Worm (Caenorhabditis elegans) whole organism, young adult: ENCODE results near the gene srw-40.

Experiments
- B0261.1 ChIP-seq: sonication (generic microtip); optimal IDR thresholded peaks from 2 replicates; lab custom pipeline; 2016; ENCODE audit warnings: mild to moderate bottlenecking, missing genetic modification characterization, moderate library complexity, missing compliant biosample characterization
- C06A6.2 ChIP-seq: fragments of 200-800 bp; sonication (Bioruptor generic); conservative IDR thresholded peaks from 2 replicates; pipeline ENCODE4 v1.3.6; 2022; ENCODE audit warnings: missing genetic modification characterization, missing compliant biosample characterization
- D2030.7 ChIP-seq: fragments of 200-800 bp; sonication (Bioruptor generic); IDR thresholded peaks from 2 replicates; pipeline ENCODE4 v1.3.6; 2022; ENCODE audit warnings: missing genetic modification reagents, missing genetic modification characterization, missing compliant biosample characterization
- F57C9.4 ChIP-seq: sonication (generic microtip); optimal IDR thresholded peaks from 2 replicates; lab custom pipeline; 2017; ENCODE audit warnings: mild to moderate bottlenecking, missing genetic modification characterization, missing compliant biosample characterization
- Y53G8AR.9 ChIP-seq: fragments of 200-800 bp; sonication (Bioruptor generic); conservative IDR thresholded peaks from 2 replicates; pipeline ENCODE4 v1.3.6; 2022; ENCODE audit warnings: missing genetic modification reagents, missing genetic modification characterization, missing compliant biosample characterization
- Y95B8A.8 ChIP-seq: fragments of 200-800 bp; sonication (Bioruptor generic); IDR thresholded peaks from 2 replicates; pipeline ENCODE4 v1.3.6; 2022; ENCODE audit warnings: missing genetic modification reagents, missing genetic modification characterization, missing compliant biosample characterization
- akir-1 ChIP-seq: fragments of 200-800 bp; sonication (Bioruptor generic); optimal IDR thresholded peaks from 2 replicates; lab custom pipeline; 2018; ENCODE audit warnings: mild to moderate bottlenecking, missing genetic modification characterization, moderate library complexity, missing compliant biosample characterization
- attf-3 ChIP-seq: fragments of 200-800 bp; sonication (Bioruptor generic); conservative IDR thresholded peaks from 2 replicates; pipeline ENCODE4 v1.3.6; 2022; ENCODE audit warnings: missing genetic modification reagents, missing genetic modification characterization, missing compliant biosample characterization
- bed-2 ChIP-seq: fragments of 200-800 bp; sonication (Bioruptor generic); IDR thresholded peaks from 2 replicates; pipeline ENCODE4 v1.3.6; 2022; ENCODE audit warnings: missing genetic modification reagents, missing genetic modification characterization, missing compliant biosample characterization
- ccch-3 ChIP-seq: fragments of 200-800 bp; sonication (Bioruptor generic); optimal IDR thresholded peaks from 2 replicates; lab custom pipeline; 2018; ENCODE audit warnings: mild to moderate bottlenecking, missing genetic modification characterization, missing compliant biosample characterization
- cebp-2 ChIP-seq: fragments of 200-800 bp; sonication (Bioruptor generic); IDR thresholded peaks from 2 replicates; pipeline ENCODE4 v1.3.6; 2022; ENCODE audit warnings: missing genetic modification characterization, missing compliant biosample characterization
- ceh-100 ChIP-seq: fragments of 200-800 bp; sonication (Bioruptor generic); IDR thresholded peaks from 2 replicates; pipeline ENCODE4 v1.3.6; 2022; ENCODE audit warnings: missing genetic modification reagents, missing genetic modification characterization, missing compliant biosample characterization
- ceh-58 ChIP-seq: fragments of 200-800 bp; sonication (Bioruptor generic); IDR thresholded peaks from 2 replicates; pipeline ENCODE4 v1.3.6; 2022; ENCODE audit warnings: missing genetic modification characterization, missing compliant biosample characterization
- ceh-79 ChIP-seq: sonication (generic microtip); optimal IDR thresholded peaks from 2 replicates; lab custom pipeline; 2017; ENCODE audit warnings: mild to moderate bottlenecking, missing genetic modification characterization, missing compliant biosample characterization
- gei-17 ChIP-seq: fragments of 200-800 bp; sonication (Bioruptor generic); optimal IDR thresholded peaks from 2 replicates; lab custom pipeline; 2018; ENCODE audit warnings: mild to moderate bottlenecking, missing genetic modification characterization, missing compliant biosample characterization
- hlh-12 ChIP-seq: sonication (generic microtip); optimal IDR thresholded peaks from 2 replicates; lab custom pipeline; 2016; ENCODE audit warnings: missing genetic modification characterization, missing compliant biosample characterization
- hmg-1.2 ChIP-seq: fragments of 200-800 bp; sonication (Bioruptor generic); IDR thresholded peaks from 2 replicates; pipeline ENCODE4 v1.3.6; 2022; ENCODE audit warnings: missing genetic modification reagents, missing genetic modification characterization, missing compliant biosample characterization
- hrde-1 ChIP-seq: sonication (generic microtip); optimal IDR thresholded peaks from 2 replicates; lab custom pipeline; 2016; ENCODE audit warnings: missing genetic modification characterization, mild to moderate bottlenecking, missing compliant biosample characterization, moderate library complexity, missing genotype, missing genetic modification reagents, borderline replicate concordance
- lag-1 ChIP-seq: fragments of 200-800 bp; sonication (Bioruptor generic); IDR thresholded peaks from 2 replicates; pipeline ENCODE4 v1.3.6; 2022; ENCODE audit warnings: missing genetic modification reagents, missing genetic modification characterization, missing compliant biosample characterization
- let-526 ChIP-seq: fragments of 200-800 bp; sonication (Bioruptor generic); IDR thresholded peaks from 2 replicates; pipeline ENCODE4 v1.3.6; 2022; ENCODE audit warnings: missing genetic modification reagents, missing genetic modification characterization, missing compliant biosample characterization
- let-607 ChIP-seq, 2 experiments: fragments of 200-800 bp in 1 of 2; sonication (Bioruptor generic) in 1 of 2; sonication (generic microtip) in 1 of 2; optimal IDR thresholded peaks; 2 replicates each; lab custom pipeline; 2016 to 2018; ENCODE audit warnings: mild to moderate bottlenecking in 2 of 2, missing compliant biosample characterization in 2 of 2, missing genetic modification characterization in 2 of 2, moderate library complexity in 2 of 2, missing genotype in 1 of 2
- lin-26 ChIP-seq: fragments of 200-800 bp; sonication (Bioruptor generic); IDR thresholded peaks from 2 replicates; pipeline ENCODE4 v1.3.6; 2022; ENCODE audit warnings: missing genetic modification reagents, missing genetic modification characterization, missing compliant biosample characterization
- lin-35 ChIP-seq, 3 experiments: fragments of 150-350 bp in 2 of 3; sonication (generic microtip) in 1 of 3; optimal IDR thresholded peaks; 2 replicates each; lab custom pipeline; 2014 to 2018; ENCODE audit warnings: missing biosample characterization in 3 of 3, missing genetic modification characterization in 3 of 3, missing genetic modification reagents in 3 of 3
- lir-1 ChIP-seq: fragments of 200-800 bp; sonication (Bioruptor generic); conservative IDR thresholded peaks from 2 replicates; pipeline ENCODE4 v1.3.6; 2022; ENCODE audit warnings: missing genetic modification reagents, missing genetic modification characterization, missing compliant biosample characterization
- lsy-27 ChIP-seq: sonication (generic microtip); optimal IDR thresholded peaks from 2 replicates; lab custom pipeline; 2017; ENCODE audit warnings: missing genetic modification characterization, mild to moderate bottlenecking, missing compliant biosample characterization, antibody characterized with exemption, missing genotype, borderline replicate concordance; ENCODE audit not compliant: insufficient read depth
- mxl-1 ChIP-seq: sonication (generic microtip); optimal IDR thresholded peaks from 2 replicates; lab custom pipeline; 2016; ENCODE audit warnings: missing genetic modification characterization, missing compliant biosample characterization
- nfya-1 ChIP-seq: sonication (generic microtip); optimal IDR thresholded peaks from 2 replicates; lab custom pipeline; 2017; ENCODE audit warnings: antibody characterized with exemption, missing compliant biosample characterization, missing genetic modification characterization, borderline replicate concordance; ENCODE audit not compliant: insufficient read depth
- nfya-2 ChIP-seq: fragments of 200-800 bp; sonication (Bioruptor generic); IDR thresholded peaks from 2 replicates; pipeline ENCODE4 v1.3.6; 2022; ENCODE audit warnings: missing genetic modification reagents, missing genetic modification characterization, missing compliant biosample characterization
- nhr-80 ChIP-seq: sonication (generic microtip); optimal IDR thresholded peaks from 2 replicates; lab custom pipeline; 2016; ENCODE audit warnings: missing genetic modification characterization, missing compliant biosample characterization
- nhr-90 ChIP-seq: sonication (generic microtip); optimal IDR thresholded peaks from 2 replicates; lab custom pipeline; 2016; ENCODE audit warnings: missing genotype, mild to moderate bottlenecking, missing genetic modification characterization, missing compliant biosample characterization
- somi-1 ChIP-seq: fragments of 200-800 bp; sonication (Bioruptor generic); optimal IDR thresholded peaks from 2 replicates; lab custom pipeline; 2018; ENCODE audit warnings: mild to moderate bottlenecking, missing genetic modification characterization, missing compliant biosample characterization
- sptf-2 ChIP-seq: fragments of 200-800 bp; sonication (Bioruptor generic); optimal IDR thresholded peaks from 2 replicates; lab custom pipeline; 2018; ENCODE audit warnings: mild to moderate bottlenecking, missing genetic modification characterization, missing compliant biosample characterization
- tbx-9 ChIP-seq: sonication (generic microtip); optimal IDR thresholded peaks from 2 replicates; lab custom pipeline; 2016; ENCODE audit warnings: borderline replicate concordance, missing genetic modification characterization, inconsistent platforms, missing compliant biosample characterization
- unc-62 ChIP-seq: fragments of 150-350 bp; optimal IDR thresholded peaks from 2 replicates; lab custom pipeline; 2014; ENCODE audit warnings: missing biosample characterization, missing genetic modification reagents, missing genetic modification characterization
- zim-3 ChIP-seq: sonication (generic microtip); optimal IDR thresholded peaks from 2 replicates; lab custom pipeline; 2017; ENCODE audit warnings: mild to moderate bottlenecking, missing genetic modification characterization, moderate library complexity, missing compliant biosample characterization
- ztf-22 ChIP-seq: fragments of 200-800 bp; sonication (Bioruptor generic); optimal IDR thresholded peaks from 2 replicates; lab custom pipeline; 2018; ENCODE audit warnings: mild to moderate bottlenecking, missing genetic modification characterization, moderate library complexity, missing compliant biosample characterization
- ztf-25 ChIP-seq: fragments of 200-800 bp; sonication (Bioruptor generic); IDR thresholded peaks from 2 replicates; pipeline ENCODE4 v1.3.6; 2022; ENCODE audit warnings: missing genetic modification reagents, missing genetic modification characterization, missing compliant biosample characterization
- ztf-3 ChIP-seq: fragments of 200-800 bp; sonication (Bioruptor generic); optimal IDR thresholded peaks from 2 replicates; lab custom pipeline; 2018; ENCODE audit warnings: mild to moderate bottlenecking, missing genetic modification characterization, missing compliant biosample characterization

The srw-40 gene

DNA sequence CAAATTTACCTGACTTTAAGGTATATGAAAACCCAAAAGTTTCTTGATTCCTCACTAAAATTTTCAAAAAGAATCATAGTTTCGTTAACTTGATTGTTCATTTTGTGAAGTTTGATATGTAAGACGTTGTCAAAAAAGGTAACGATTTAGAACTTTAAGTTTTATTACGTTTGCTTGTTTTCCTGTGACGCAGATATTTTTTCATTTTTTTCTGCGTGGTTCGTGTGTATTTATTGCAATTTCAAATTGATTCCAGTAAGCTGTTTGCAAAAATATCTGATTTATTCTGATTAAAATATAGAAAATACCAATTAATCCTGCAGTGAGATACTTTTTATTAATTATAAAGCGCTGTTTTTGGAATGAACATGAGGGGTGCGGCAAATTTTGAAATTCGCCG is at the start of gene srw-40:
srw-40 (minus strand) TSS at position 101 of the 400 bp plus-strand sequence.
- TF ChIP-seq somi-1 (GFP tag; lab: Kevin White, UChicago) = no peak

DNA sequence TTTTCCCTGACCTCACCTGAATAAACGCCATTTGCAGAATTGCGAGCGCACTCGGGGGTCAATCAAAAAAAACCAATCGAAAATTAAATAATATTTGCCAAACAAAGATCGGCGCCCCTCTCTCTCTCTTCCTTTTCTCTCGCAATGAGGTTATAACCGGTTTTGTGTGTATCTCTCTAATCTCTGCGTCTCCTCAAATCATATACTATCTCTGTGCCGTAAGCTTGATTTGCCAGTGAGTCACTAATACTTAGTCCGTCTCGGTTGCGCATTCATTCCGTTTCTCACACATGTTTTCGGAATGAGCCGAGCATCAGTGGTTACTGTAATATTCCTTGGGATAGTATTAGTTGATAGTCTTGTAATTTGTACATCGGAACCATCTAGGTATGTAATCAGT is 46.2 kb upstream of the srw-40 start:
- TF ChIP-seq hmg-1.2 (peak; percentile 72), nhr-90 (tag; lab: Kevin White, UChicago) (no peak)

DNA sequence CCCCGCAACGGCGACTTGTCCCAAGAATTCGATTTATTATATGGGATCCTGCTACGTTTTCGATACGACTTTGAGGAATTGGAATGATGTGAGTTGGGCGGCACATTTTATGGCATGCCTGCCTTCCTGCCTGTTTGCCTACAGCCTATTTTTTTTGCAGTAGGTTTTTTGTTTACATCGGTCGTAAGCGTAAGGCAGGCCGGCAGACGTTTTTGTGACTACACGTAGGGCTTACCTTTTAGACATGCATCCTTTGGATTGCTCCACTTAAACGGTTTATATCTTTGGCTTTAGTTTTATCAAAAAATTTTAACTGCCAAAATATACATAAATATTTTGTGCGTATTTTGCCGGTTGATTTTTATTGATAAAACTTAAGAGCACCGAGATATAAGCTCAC is 43.3 kb upstream of the srw-40 start:
- TF ChIP-seq bed-2 = no peak
- no peak for TF ChIP-seq lsy-27 (tag; lab: Kevin White, UChicago)
- TF ChIP-seq nfya-1 (tag; lab: Kevin White, UChicago) = no peak
- no peak for TF ChIP-seq ccch-3
- TF ChIP-seq zim-3 = no peak
- TF ChIP-seq mxl-1 = no peak
- TF ChIP-seq ceh-79 (tag; lab: Kevin White, UChicago) = no peak
- TF ChIP-seq hrde-1 (tag; lab: Kevin White, UChicago) = no peak
- no peak for TF ChIP-seq ztf-3 (GFP tag; lab: Kevin White, UChicago)
- TF ChIP-seq nhr-90 (tag; lab: Kevin White, UChicago) = no peak
- TF ChIP-seq B0261.1 (tag; lab: Kevin White, UChicago) = no peak
- no peak for TF ChIP-seq D2030.7 (GFP tag; lab: Robert Waterston, UW)
- TF ChIP-seq F57C9.4 = no peak
- no peak for TF ChIP-seq nhr-80
- TF ChIP-seq hlh-12 (tag; lab: Kevin White, UChicago) = no peak
- no peak for TF ChIP-seq ceh-100 (GFP tag; lab: Robert Waterston, UW)
- no peak for TF ChIP-seq lin-26 (GFP tag; lab: Robert Waterston, UW)
- TF ChIP-seq ceh-58 = no peak

DNA sequence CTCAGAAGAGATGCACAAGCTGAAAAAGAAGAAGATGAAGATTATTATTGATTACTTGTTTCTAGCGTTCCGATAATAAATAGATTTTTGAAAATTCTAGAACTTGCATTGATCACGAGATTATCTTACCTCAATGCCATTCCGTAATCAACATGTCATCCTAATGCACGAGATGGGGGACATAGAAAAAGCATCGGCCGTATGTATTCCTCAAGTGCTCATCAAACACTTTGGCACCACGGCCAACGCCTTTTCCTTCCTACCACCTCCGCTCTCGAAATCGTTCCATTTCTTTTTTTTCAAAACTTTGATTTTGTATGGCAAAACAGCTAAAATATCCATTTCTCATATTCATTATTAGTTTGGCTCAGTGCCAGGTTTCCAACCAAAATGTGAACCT is 42.9 kb upstream of the srw-40 start, which contains the start of gene lat-2:
lat-2 (plus strand) TSS at position 301 of the 400 bp plus-strand sequence.
- TF ChIP-seq C06A6.2 (GFP tag; lab: Robert Waterston, UW) = no peak
- no peak for TF ChIP-seq gei-17
- TF ChIP-seq akir-1 (GFP tag; lab: Kevin White, UChicago) = no peak
- TF ChIP-seq nfya-1 (tag; lab: Kevin White, UChicago) = no peak

DNA sequence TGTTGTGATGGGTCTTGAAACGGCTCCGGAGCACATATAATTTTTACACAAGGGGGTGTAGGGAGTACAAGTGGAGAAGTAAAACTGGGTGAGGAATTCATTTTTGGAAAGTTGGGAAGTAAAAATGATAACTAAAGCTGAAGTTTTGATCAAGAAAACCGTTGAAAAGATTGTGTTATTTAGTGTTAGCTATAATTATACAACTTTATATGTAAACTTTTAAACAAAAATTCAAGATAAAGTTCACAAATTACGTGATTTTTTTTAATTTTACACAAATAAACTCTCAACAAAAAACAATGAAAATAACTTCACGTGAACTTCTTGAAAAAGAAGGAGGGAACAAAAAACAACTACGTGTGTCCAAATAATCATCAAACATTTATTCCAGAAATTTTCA is 39.3 kb upstream of the srw-40 start, which contains the start of the genes H20J04.7 and H20J04.1:
H20J04.7 (minus strand) TSS at position 101 of the 400 bp plus-strand sequence.
H20J04.1 (plus strand) TSS at position 397 of the 400 bp plus-strand sequence.
- TF ChIP-seq gei-17 (no peak), Y95B8A.8 (no peak), lin-35 (GFP tag; optimal IDR thresholded peaks at IDR 0.05; lab: Kevin White, UChicago) (no peak), tbx-9 (no peak), nfya-2 (no peak), ztf-22 (GFP tag; lab: Kevin White, UChicago) (no peak), sptf-2 (GFP tag; lab: Kevin White, UChicago) (no peak), Y53G8AR.9 (GFP tag; lab: Robert Waterston, UW) (no peak), let-526 (no peak), lir-1 (GFP tag; lab: Robert Waterston, UW) (no peak), let-607 (tag; optimal IDR thresholded peaks at IDR 0.05; lab: Kevin White, UChicago) (no peak), attf-3 (GFP tag; lab: Robert Waterston, UW) (no peak), cebp-2 (GFP tag; lab: Robert Waterston, UW) (no peak), lag-1 (no peak), ztf-25 (GFP tag; lab: Robert Waterston, UW) (no peak), unc-62 (no peak)
